Worm (Caenorhabditis elegans): ENCODE data around the gene M60.6.

DNA sequence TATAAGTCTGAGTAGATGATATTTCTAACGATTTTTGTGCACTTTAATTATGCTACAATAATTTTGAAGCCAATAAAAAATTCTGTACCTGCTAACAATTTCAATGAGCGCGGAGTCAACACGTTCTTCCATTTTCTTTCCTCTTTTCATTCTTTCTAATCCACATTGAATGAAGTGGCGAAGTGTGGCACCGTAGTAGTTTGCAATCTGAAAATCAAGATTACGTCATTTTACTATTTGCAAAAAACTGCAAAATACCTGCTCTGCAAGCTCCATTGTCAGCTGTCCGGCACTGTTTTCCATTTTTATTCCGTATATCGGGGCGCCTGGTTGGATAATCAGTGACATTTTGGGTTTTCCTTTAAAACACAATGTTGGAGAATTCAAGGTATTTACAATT, 23.0 kb downstream of the M60.6 start:
- TF ChIP-seq lin-39 (tag; optimal IDR thresholded peaks at IDR 0.05): no peak
- no peak for TF ChIP-seq F13H6.1 (tag; optimal IDR thresholded peaks at IDR 0.05)
- TF ChIP-seq lin-11 (tag; optimal IDR thresholded peaks at IDR 0.05): no peak
- TF ChIP-seq Y55F3AM.14 (GFP tag; optimal IDR thresholded peaks at IDR 0.05): no peak
- TF ChIP-seq C34F6.9 (tag; optimal IDR thresholded peaks at IDR 0.05): no peak
- no peak for TF ChIP-seq sma-9 (GFP tag; optimal IDR thresholded peaks at IDR 0.05)
- no peak for TF ChIP-seq sma-9 (tag; optimal IDR thresholded peaks at IDR 0.05)

All from whole organism, L2 larva.